Worm (Caenorhabditis elegans): ENCODE data around the gene ced-2.

Gene ced-2

DNA sequence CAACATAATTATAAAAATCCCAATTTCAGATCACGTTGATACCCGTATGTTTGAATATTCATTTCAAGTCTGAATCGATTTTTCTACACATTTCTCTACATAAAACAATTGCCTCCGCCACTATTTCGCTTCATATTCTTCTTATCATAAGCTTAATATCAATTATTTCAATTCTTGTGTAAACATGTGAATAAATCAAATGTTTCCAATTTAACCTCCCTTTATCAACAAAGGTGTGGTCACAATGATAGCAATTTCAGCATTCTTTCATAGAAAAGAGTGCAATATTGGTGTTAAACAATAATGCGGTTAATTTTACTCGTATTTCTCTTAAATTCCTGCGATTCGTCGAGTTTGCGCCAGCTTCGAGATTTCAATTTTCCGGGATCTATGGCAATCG is 37.2 kb upstream of the ced-2 start, which contains the start of gene Y41D4B.17:
Gene Y41D4B.17, plus strand, starts transcription at position 174 of the 400 bp plus-strand sequence.
- TF ChIP-seq hlh-11 (tag; optimal IDR thresholded peaks at IDR 0.05) = peak; percentile 4
- TF ChIP-seq dmd-6 (GFP tag; IDR thresholded peaks at IDR 0.05) = peak; percentile 7; the same call in 1 of the 2 replicates
- TF ChIP-seq pqm-1 (tag; optimal IDR thresholded peaks at IDR 0.05) = peak; percentile 79
- TF ChIP-seq arid-1 (GFP tag; conservative IDR thresholded peaks at IDR 0.05) = no peak
- TF ChIP-seq daf-16 (GFP tag; optimal IDR thresholded peaks at IDR 0.05) = no peak
- TF ChIP-seq daf-16 (tag; optimal IDR thresholded peaks at IDR 0.05) = peak; percentile 76
- TF ChIP-seq dmd-8 (GFP tag; IDR thresholded peaks at IDR 0.05) = no peak
- peak; percentile 7 for TF ChIP-seq dve-1 (tag; optimal IDR thresholded peaks at IDR 0.05; ENCODE audit: insufficient read depth)

DNA sequence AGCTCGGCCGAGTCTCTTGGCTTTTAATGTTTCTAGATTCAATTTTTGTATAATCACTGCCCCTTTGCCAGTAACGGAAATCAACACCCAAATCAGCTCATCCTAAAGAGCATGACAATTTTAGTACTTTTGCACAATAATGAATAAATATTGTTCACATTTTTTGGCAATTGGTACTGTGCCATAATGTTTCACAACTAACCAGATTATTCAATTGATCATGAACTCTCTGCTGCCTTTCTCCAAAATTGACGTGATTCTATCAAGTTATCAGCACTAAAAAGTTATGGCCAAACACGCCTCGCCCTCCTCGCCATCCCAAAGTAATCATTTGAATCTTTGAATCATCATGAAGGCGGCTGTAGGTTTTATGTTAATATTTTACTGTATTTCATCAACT is 35.2 kb upstream of the ced-2 start, which contains the start of gene hpo-6:
Gene hpo-6, plus strand, starts transcription at position 301 of the 400 bp plus-strand sequence.
- TF ChIP-seq daf-16 (GFP tag; optimal IDR thresholded peaks at IDR 0.05) = no peak
- peak; percentile 58 for TF ChIP-seq daf-16 (tag; optimal IDR thresholded peaks at IDR 0.05)
- no peak for TF ChIP-seq T20F7.1 (GFP tag; optimal IDR thresholded peaks at IDR 0.05)
- peak; percentile 45 for TF ChIP-seq pqm-1 (tag; optimal IDR thresholded peaks at IDR 0.05)

DNA sequence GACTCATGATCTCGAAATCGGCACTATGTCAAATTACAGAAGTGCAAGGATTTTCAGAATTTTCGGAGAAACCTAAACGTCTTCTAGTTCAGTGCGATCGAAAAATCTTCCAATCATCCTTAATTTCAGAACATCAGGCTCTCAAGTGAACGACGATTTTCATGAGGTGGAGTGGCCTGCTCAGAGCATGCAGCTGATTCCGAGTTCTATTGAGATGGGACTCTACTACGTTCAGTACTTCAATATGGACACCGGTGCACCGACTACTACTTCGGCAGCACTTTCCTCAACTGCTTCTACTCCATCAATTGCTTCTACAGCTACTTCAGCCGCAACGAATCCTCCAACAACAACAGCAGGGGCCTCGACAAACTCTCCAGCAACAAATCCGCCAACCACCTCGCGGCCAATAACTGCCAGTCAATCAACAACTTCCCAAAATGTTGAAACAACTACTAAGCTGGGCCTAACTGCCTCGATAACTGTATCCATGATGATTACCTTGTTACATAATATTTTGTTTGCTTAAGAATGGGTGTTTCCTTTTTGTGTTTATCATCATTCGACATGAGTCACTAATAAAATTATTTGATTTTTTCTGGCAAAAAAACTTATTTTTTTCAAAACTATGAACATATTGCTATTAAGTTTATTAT is 33.5 kb upstream of the ced-2 start, which contains the start of gene Y41D4B.15:
Gene Y41D4B.15, plus strand, starts transcription at position 606 of the 656 bp plus-strand sequence.
- no peak for TF ChIP-seq fkh-10 (GFP tag; optimal IDR thresholded peaks at IDR 0.05)
- no peak for TF ChIP-seq daf-16 (GFP tag; optimal IDR thresholded peaks at IDR 0.05)
- peak; percentile 34 for TF ChIP-seq daf-16 (tag; optimal IDR thresholded peaks at IDR 0.05)
- no peak for TF ChIP-seq nhr-28 (tag; optimal IDR thresholded peaks at IDR 0.05)
- TF ChIP-seq nhr-25 (tag; optimal IDR thresholded peaks at IDR 0.05; ENCODE audit: borderline replicate concordance, insufficient read depth) = no peak
- no peak for TF ChIP-seq ceh-28 (tag; optimal IDR thresholded peaks at IDR 0.05)
- no peak for TF ChIP-seq ceh-62 (tag; optimal IDR thresholded peaks at IDR 0.05)
- peak in 1 of 2 experiments; percentile 91 for TF ChIP-seq unc-62 (GFP tag; optimal IDR thresholded peaks at IDR 0.05 in 1 of 2)
- TF ChIP-seq unc-62 (tag; optimal IDR thresholded peaks at IDR 0.05) = no peak
- no peak for TF ChIP-seq rbr-2 (tag; optimal IDR thresholded peaks at IDR 0.05)
- no peak for TF ChIP-seq nhr-6 (tag; optimal IDR thresholded peaks at IDR 0.05)

DNA sequence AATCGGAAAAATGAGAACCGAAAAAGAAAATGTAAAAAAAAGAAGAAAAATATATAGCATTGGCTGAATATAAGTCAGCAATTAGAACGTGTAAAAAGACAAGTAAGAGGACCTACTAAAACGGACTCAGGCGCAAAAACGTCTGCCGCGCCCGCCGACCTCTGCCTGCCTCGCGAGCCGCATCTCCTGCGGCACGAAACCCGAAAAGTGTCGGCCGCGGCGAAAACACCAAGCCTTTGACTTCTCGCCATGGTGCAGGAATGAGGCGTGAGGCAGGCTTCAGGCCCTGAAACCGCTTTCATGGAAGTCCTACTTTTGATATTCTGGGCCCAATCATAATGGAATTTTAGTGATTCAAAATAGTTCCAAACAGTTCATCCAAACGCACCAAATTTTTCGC is 31.4 kb upstream of the ced-2 start:
- TF ChIP-seq set-16 (GFP tag; IDR thresholded peaks at IDR 0.05) (peak; percentile 90), aha-1 (tag) (no peak)

DNA sequence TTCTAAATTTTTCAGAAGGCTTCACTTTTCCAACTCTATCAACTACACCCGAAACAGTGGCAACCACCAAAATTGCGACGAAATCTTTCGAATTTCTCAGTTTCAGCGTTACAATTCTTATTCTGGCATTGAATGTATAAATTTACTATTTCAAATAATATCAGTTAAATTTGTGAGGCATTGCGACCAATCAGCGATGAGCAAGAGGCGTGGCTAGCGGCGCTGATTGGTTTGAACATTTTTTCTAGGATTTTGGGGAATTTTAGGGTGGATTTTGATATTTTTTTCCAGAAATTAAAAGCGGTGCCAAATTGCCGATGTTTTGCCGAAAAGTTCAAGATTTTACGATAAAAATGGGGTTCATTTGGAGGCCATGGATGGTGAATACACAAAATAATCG is 29.5 kb upstream of the ced-2 start:
- TF ChIP-seq madf-5 (GFP tag; IDR thresholded peaks at IDR 0.05) (no peak), Y48G9A.11 (GFP tag; IDR thresholded peaks at IDR 0.05) (0 out of 2 replicates have a peak, but pooled peaks have one; percentile 6), nhr-48 (tag; optimal IDR thresholded peaks at IDR 0.05) (no peak), aha-1 (tag) (peak; percentile 83), tag-97 (GFP tag; IDR thresholded peaks at IDR 0.05) (no peak)

DNA sequence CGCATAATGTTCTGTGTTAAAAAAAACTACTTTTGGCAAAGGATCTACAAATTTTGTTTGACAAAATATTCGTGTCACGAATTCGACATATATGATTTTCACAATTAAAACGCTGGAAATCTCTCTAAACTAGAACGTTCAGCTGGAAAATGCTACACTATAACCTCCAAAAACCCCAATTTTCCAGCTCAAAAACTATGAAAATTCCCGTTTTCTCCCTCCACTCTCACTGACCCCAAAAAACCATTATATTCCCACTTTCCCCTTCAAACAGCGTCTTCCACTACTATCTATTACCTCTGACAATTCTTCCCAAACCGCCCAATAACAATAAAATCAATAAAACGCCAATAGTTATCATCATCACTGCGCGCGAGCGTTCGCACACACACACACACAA is 20.4 kb upstream of the ced-2 start, which contains the start of gene Y41D4B.14:
Gene Y41D4B.14, plus strand, starts transcription at position 301 of the 400 bp plus-strand sequence.
- TF ChIP-seq lin-1 (GFP tag; IDR thresholded peaks at IDR 0.05) = no peak
- no peak for TF ChIP-seq mxl-2 (GFP tag; conservative IDR thresholded peaks at IDR 0.05)
- TF ChIP-seq dpl-1 (GFP tag; optimal IDR thresholded peaks at IDR 0.05) = no peak
- TF ChIP-seq aha-1 (tag) = peak; percentile 0

DNA sequence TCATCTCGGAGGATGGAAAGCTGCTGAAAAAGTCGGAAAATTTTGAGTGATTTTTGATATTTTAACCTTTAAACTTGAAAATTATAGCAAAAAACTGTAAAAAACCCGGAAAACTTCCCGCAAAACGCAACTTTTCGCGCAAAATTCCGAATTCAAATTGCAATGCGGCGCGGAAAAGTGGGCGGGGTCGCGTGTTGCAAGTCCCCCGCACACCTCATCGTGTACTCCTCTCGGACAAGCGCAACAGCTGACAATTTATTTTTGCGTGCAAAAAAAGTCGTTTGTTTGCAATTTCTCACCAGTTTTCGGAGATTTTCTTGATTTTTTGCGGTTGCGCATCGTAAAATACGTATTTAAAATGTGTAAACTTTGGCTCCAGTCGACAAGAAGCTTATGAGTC is 1.3 kb upstream of the ced-2 start, which contains the start of gene npp-8:
Gene npp-8, minus strand, starts transcription at position 23 of the 400 bp plus-strand sequence.
- TF ChIP-seq nhr-76 (tag; optimal IDR thresholded peaks at IDR 0.05) (no peak), mxl-3 (GFP tag; optimal IDR thresholded peaks at IDR 0.05) (peak; percentile 64), unc-130 (GFP tag; optimal IDR thresholded peaks at IDR 0.05) (peak; percentile 93), Y105C5A.15 (GFP tag; IDR thresholded peaks at IDR 0.05) (no peak), madf-5 (GFP tag; IDR thresholded peaks at IDR 0.05) (peak in 1 of 2 experiments; percentile 48; a peak in 1 of 4 replicates), daf-12 (tag; optimal IDR thresholded peaks at IDR 0.05) (no peak), nhr-237 (tag; optimal IDR thresholded peaks at IDR 0.05) (no peak), lir-3 (tag; optimal IDR thresholded peaks at IDR 0.05) (no peak), vab-7 (GFP tag; IDR thresholded peaks at IDR 0.05) (peak; percentile 74), spr-1 (tag; optimal IDR thresholded peaks at IDR 0.05) (peak; percentile 83), Y5F2A.4 (GFP tag; optimal IDR thresholded peaks at IDR 0.05) (no peak), nhr-48 (tag; optimal IDR thresholded peaks at IDR 0.05) (peak; percentile 59), mes-2 (tag; optimal IDR thresholded peaks at IDR 0.05; ENCODE audit: poor library complexity, severe bottlenecking) (peak; percentile 97), ctbp-1 (GFP tag; IDR thresholded peaks at IDR 0.05) (peak; percentile 74; the same call in 1 of the 2 replicates)
